Worm (Caenorhabditis elegans): ENCODE data around the gene F54G2.1.

The F54G2.1 gene

ce11 chrX:2707480-2708015 lies 43.4 kb upstream of the F54G2.1 start:
- TF ChIP-seq chd-7 (tag; optimal IDR thresholded peaks at IDR 0.05) (no peak), bed-1 (GFP tag; IDR thresholded peaks at IDR 0.05) (no peak), ZK185.1 (tag; optimal IDR thresholded peaks at IDR 0.05; ENCODE audit: poor library complexity, severe bottlenecking) (no peak), zfh-2 (GFP tag; conservative IDR thresholded peaks at IDR 0.05) (0 out of 2 replicates have a peak, but pooled peaks have one; percentile 12), hsf-1 (GFP tag; IDR thresholded peaks at IDR 0.05) (peak; percentile 13; the same call in 1 of the 2 replicates)

- TF ChIP-seq gei-17 (GFP tag; optimal IDR thresholded peaks at IDR 0.05) (no peak), F57C9.4 (tag; optimal IDR thresholded peaks at IDR 0.05) (no peak), zfh-2 (GFP tag; conservative IDR thresholded peaks at IDR 0.05) (peak; percentile 45; the same call in 1 of the 2 replicates)
These were observed 41.7 kb upstream of the F54G2.1 start, which contains the start of gene igcm-3 for ce11 chrX:2705809-2706378. Gene igcm-3 (minus strand): TSS chrX:2705859.

- TF ChIP-seq madf-10 (tag; optimal IDR thresholded peaks at IDR 0.05) (no peak), lin-35 (GFP tag; optimal IDR thresholded peaks at IDR 0.05) (no peak), lag-1 (GFP tag; IDR thresholded peaks at IDR 0.05) (no peak), D2030.7 (GFP tag; IDR thresholded peaks at IDR 0.05) (no peak), nhr-80 (tag; optimal IDR thresholded peaks at IDR 0.05) (no peak), ceh-40 (GFP tag; IDR thresholded peaks at IDR 0.05) (no peak), ztf-6 (GFP tag; IDR thresholded peaks at IDR 0.05) (no peak), C17E4.6 (GFP tag; IDR thresholded peaks at IDR 0.05) (no peak), somi-1 (GFP tag; optimal IDR thresholded peaks at IDR 0.05) (no peak), K12H6.12 (tag; optimal IDR thresholded peaks at IDR 0.05) (no peak), dpff-1 (tag; optimal IDR thresholded peaks at IDR 0.05) (no peak), xnd-1 (tag; optimal IDR thresholded peaks at IDR 0.05) (no peak)
These were observed 40.8 kb upstream of the F54G2.1 start for ce11 chrX:2704768-2705486.

ce11 chrX:2703887-2704286 lies 39.7 kb upstream of the F54G2.1 start:
- TF ChIP-seq nhr-80 (tag; optimal IDR thresholded peaks at IDR 0.05) (peak; percentile 42), F23B12.7 (tag; optimal IDR thresholded peaks at IDR 0.05; ENCODE audit: insufficient read depth) (no peak)

- TF ChIP-seq hmg-20 (GFP tag; IDR thresholded peaks at IDR 0.05) (no peak), nfya-2 (GFP tag; IDR thresholded peaks at IDR 0.05) (no peak), rpc-1 (optimal IDR thresholded peaks at IDR 0.05) (no peak), rpc-1 (tag; optimal IDR thresholded peaks at IDR 0.05) (no peak), snpc-4 (GFP tag; optimal IDR thresholded peaks at IDR 0.05) (no peak), snpc-4 (tag; optimal IDR thresholded peaks at IDR 0.05) (no peak), snpc-3.4 (tag; optimal IDR thresholded peaks at IDR 0.05) (no peak), F22D6.2 (tag; optimal IDR thresholded peaks at IDR 0.05) (no peak), Y95B8A.8 (GFP tag; IDR thresholded peaks at IDR 0.05) (no peak)
These were observed 36.5 kb upstream of the F54G2.1 start for ce11 chrX:2700649-2701048.
